Fruit fly (Drosophila melanogaster): ENCODE measurements around the gene trh.

trh gene

DNA sequence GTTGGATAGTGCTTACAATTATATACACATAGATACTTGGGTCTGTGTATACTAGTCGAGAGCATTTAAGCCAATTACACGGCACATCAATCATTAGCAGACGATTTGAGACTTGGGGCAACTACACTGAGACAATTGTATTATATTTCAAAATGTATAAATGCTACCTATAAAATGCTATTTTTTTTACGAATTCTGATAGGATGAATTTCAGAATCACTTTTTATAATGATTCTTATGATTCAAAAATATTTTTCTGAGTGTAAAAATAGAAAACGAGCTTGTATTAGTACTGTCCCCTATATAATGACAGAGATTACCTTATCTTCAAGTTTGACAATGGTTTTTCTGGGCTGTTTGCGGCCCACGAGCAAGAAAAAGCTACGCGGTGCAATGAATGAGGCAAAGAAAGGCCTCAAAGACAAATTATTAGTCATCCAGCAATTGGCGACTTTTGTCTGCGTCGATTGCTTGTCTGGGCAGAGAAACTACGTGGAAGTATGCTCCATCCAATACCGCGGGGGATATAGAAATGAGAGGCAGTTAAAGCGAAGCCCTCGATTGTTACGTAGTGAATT is 41.7 kb downstream of the trh start (continued):
- peak; percentile 20 for TF ChIP-seq CG16815 (GFP tag; optimal IDR thresholded peaks at IDR 0.05)
- TF ChIP-seq p53 (GFP tag; optimal IDR thresholded peaks at IDR 0.05), result no peak
- no peak for TF ChIP-seq CG33557 (GFP tag; optimal IDR thresholded peaks at IDR 0.05)
- peak; percentile 71 for TF ChIP-seq Drgx (GFP tag; IDR thresholded peaks at IDR 0.05)
- peak; percentile 79 for TF ChIP-seq HHEX (GFP tag; optimal IDR thresholded peaks at IDR 0.05)
- no peak for TF ChIP-seq CG12942 (GFP tag; optimal IDR thresholded peaks at IDR 0.05)
- peak; percentile 18 for TF ChIP-seq CG4617 (GFP tag; optimal IDR thresholded peaks at IDR 0.05; ENCODE audit: borderline replicate concordance)
- no peak for TF ChIP-seq CG17912 (GFP tag; optimal IDR thresholded peaks at IDR 0.05)
- peak; percentile 54; the same call in 1 of the 3 replicates for TF ChIP-seq CG2199 (GFP tag; IDR thresholded peaks at IDR 0.05)
- TF ChIP-seq Sox102F (GFP tag; optimal IDR thresholded peaks at IDR 0.05), result peak; percentile 80
- TF ChIP-seq CG10209 (GFP tag; optimal IDR thresholded peaks at IDR 0.05), result peak; percentile 28
- TF ChIP-seq BtbVII (GFP tag; optimal IDR thresholded peaks at IDR 0.05), result peak; percentile 33
- peak; percentile 67 for TF ChIP-seq crc (GFP tag; optimal IDR thresholded peaks at IDR 0.05)
- TF ChIP-seq NFAT (GFP tag; IDR thresholded peaks at IDR 0.05), result peak; percentile 39; the same call in 1 of the 2 replicates
- TF ChIP-seq CG10366 (GFP tag; IDR thresholded peaks at IDR 0.05), result peak; percentile 65
- TF ChIP-seq mirr (GFP tag; optimal IDR thresholded peaks at IDR 0.05), result peak; percentile 8
- TF ChIP-seq her (GFP tag; optimal IDR thresholded peaks at IDR 0.05), result no peak
- peak; percentile 85 for TF ChIP-seq CG18599 (GFP tag; optimal IDR thresholded peaks at IDR 0.05)
- peak; percentile 51 for TF ChIP-seq CG9437 (GFP tag; optimal IDR thresholded peaks at IDR 0.05)
- TF ChIP-seq ap (GFP tag; IDR thresholded peaks at IDR 0.05), result peak; percentile 54; the same call in 1 of the 2 replicates
- TF ChIP-seq CG18764 (GFP tag; optimal IDR thresholded peaks at IDR 0.05), result peak; percentile 68
- peak; percentile 88 for TF ChIP-seq CG2678 (tag; optimal IDR thresholded peaks at IDR 0.05)
- peak; percentile 87 for TF ChIP-seq CG32532 (GFP tag; IDR thresholded peaks at IDR 0.05)
- TF ChIP-seq dan (GFP tag; IDR thresholded peaks at IDR 0.05), result no peak
- TF ChIP-seq bsh (GFP tag; optimal IDR thresholded peaks at IDR 0.05), result peak in 1 of 2 experiments; percentile 70
- peak; percentile 80 for TF ChIP-seq phol (tag; optimal IDR thresholded peaks at IDR 0.05)
- peak; percentile 49 for TF ChIP-seq cg (GFP tag; optimal IDR thresholded peaks at IDR 0.05)
- peak; percentile 68 for TF ChIP-seq al (GFP tag; IDR thresholded peaks at IDR 0.05)
- TF ChIP-seq Asciz (GFP tag; optimal IDR thresholded peaks at IDR 0.05), result peak; percentile 37
- TF ChIP-seq PHDP (tag; optimal IDR thresholded peaks at IDR 0.05), result no peak
- TF ChIP-seq Abd-B (GFP tag; optimal IDR thresholded peaks at IDR 0.05), result peak; percentile 26
- TF ChIP-seq CG13287 (GFP tag; IDR thresholded peaks at IDR 0.05; ENCODE audit: partially characterized antibody), result no peak
- no peak for TF ChIP-seq Bgb (GFP tag; IDR thresholded peaks at IDR 0.05; ENCODE audit: partially characterized antibody)
- TF ChIP-seq CG11560 (tag; IDR thresholded peaks at IDR 0.05), result 0 out of 3 replicates have a peak, but pooled peaks have one; percentile 49
- TF ChIP-seq fd3F (GFP tag; optimal IDR thresholded peaks at IDR 0.05), result peak; percentile 56
- TF ChIP-seq zfh2 (GFP tag; optimal IDR thresholded peaks at IDR 0.05), result peak; percentile 12
- TF ChIP-seq Ets65A (GFP tag), result peak; percentile 84
- TF ChIP-seq otp (GFP tag; IDR thresholded peaks at IDR 0.05), result peak; percentile 67; the same call in 1 of the 3 replicates
- TF ChIP-seq CG1602 (GFP tag; optimal IDR thresholded peaks at IDR 0.05), result peak; percentile 23
- no peak for TF ChIP-seq ab (GFP tag; optimal IDR thresholded peaks at IDR 0.05)
- TF ChIP-seq Stat92E (GFP tag; optimal IDR thresholded peaks at IDR 0.05), result peak in 1 of 3 experiments; percentile 23
- peak; percentile 55; the same call in 1 of the 2 replicates for TF ChIP-seq Rx (GFP tag; IDR thresholded peaks at IDR 0.05)
- peak; percentile 42 for TF ChIP-seq CG17802 (tag; optimal IDR thresholded peaks at IDR 0.05)
- peak; percentile 60 for TF ChIP-seq org-1 (GFP tag; optimal IDR thresholded peaks at IDR 0.05)
- TF ChIP-seq CG13424 (tag; optimal IDR thresholded peaks at IDR 0.05), result peak; percentile 64
- TF ChIP-seq stwl (tag; optimal IDR thresholded peaks at IDR 0.05), result no peak
- peak; percentile 69; the same call in 1 of the 3 replicates for TF ChIP-seq so (GFP tag; IDR thresholded peaks at IDR 0.05)
- TF ChIP-seq Hand (GFP tag; optimal IDR thresholded peaks at IDR 0.05), result peak; percentile 36
- peak; percentile 83 for TF ChIP-seq CG11247 (GFP tag; IDR thresholded peaks at IDR 0.05)
